Fruit fly (Drosophila melanogaster): Measurements from ENCODE around the gene CG14569.

DNA sequence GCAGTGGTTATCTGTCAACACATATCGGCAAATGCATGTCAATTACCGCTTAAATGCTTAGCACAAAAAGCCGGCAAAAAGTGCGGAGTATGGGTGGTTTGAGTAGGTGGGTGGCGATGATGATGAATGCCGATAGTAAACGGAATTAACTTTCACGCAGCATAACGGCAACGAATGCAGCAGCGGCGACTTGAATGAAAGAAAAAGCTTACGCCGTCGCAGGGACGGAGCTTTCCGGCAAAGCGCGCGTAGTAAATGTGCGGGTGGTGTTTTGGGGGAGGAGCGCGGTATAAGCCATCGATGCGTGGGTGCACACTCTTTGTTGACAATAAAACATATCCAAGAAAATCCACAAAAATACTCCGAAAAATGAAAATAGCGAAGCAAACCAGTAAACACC, 38.2 kb upstream of the CG14569 start, which contains the start of gene CG7370:
- no peak for TF ChIP-seq insv (optimal IDR thresholded peaks at IDR 0.05)
- TF ChIP-seq h (optimal IDR thresholded peaks at IDR 0.05), result no peak
- TF ChIP-seq Sin3A (optimal IDR thresholded peaks at IDR 0.05), result no peak
- no peak for TF ChIP-seq Myc (optimal IDR thresholded peaks at IDR 0.05)
- no peak for TF ChIP-seq psq (optimal IDR thresholded peaks at IDR 0.05)
